Worm (Caenorhabditis elegans) whole organism, L4/young adult: Measurements from ENCODE around the gene zyg-9.

Experiments
- W03F9.2 ChIP-seq: fragments of 150-350 bp; optimal IDR thresholded peaks from 2 replicates; lab custom pipeline; 2014; ENCODE audit warnings: missing biosample characterization, missing genetic modification characterization
- him-1 ChIP-seq: sonication (generic microtip); optimal IDR thresholded peaks from 2 replicates; lab custom pipeline; 2016; ENCODE audit warnings: missing genotype, missing genetic modification reagents, missing genetic modification characterization, missing compliant biosample characterization

ce11 chrII:8475306-8475822, 17.7 kb downstream of the zyg-9 start, which contains the start of the genes M05D6.1 and M05D6.3:
- TF ChIP-seq him-1 (tag; lab: Kevin White, UChicago): no peak
- no peak for TF ChIP-seq W03F9.2
